Fruit fly (Drosophila melanogaster) whole organism, adult: ENCODE measurements around the gene CG13380.

Experiments
- CG12768 ChIP-seq: fragments of 200-800 bp; sonication (Bioruptor generic); optimal IDR thresholded peaks from 2 replicates; lab custom pipeline; 2017; ENCODE audit warnings: missing biosample characterization, missing genetic modification characterization, mild to moderate bottlenecking, moderate library complexity, missing genetic modification reagents
- CG5204 ChIP-seq: fragments of 200-800 bp; sonication (Bioruptor generic); optimal IDR thresholded peaks from 2 replicates; lab custom pipeline; 2016; ENCODE audit warnings: missing biosample characterization, missing genetic modification characterization
- CG7045 ChIP-seq: fragments of 200-800 bp; sonication (Bioruptor generic); optimal IDR thresholded peaks from 2 replicates; lab custom pipeline; 2017; ENCODE audit warnings: missing biosample characterization, mild to moderate bottlenecking, missing genetic modification characterization
- Hr96 ChIP-seq: fragments of 200-800 bp; sonication (Bioruptor generic); optimal IDR thresholded peaks from 2 replicates; lab custom pipeline; 2016; ENCODE audit warnings: missing biosample characterization, missing genetic modification characterization
- cic ChIP-seq: fragments of 200-800 bp; sonication (Bioruptor generic); optimal IDR thresholded peaks from 2 replicates; lab custom pipeline; 2017; ENCODE audit warnings: missing biosample characterization, mild to moderate bottlenecking, missing genetic modification characterization, moderate library complexity
- ovo ChIP-seq: fragments of 200-800 bp; sonication (Bioruptor generic); optimal IDR thresholded peaks from 2 replicates; lab custom pipeline; 2016; ENCODE audit warnings: missing biosample characterization, missing genetic modification characterization

dm6 chr3L:18622422-18622739 is 4.6 kb upstream of the CG13380 start, which contains the start of gene bora:
- TF ChIP-seq CG12768 (GFP tag; lab: Kevin White, UChicago) (peak; percentile 14), cic (GFP tag; lab: Kevin White, UChicago) (no peak), Hr96 (GFP tag; lab: Kevin White, UChicago) (no peak), CG5204 (GFP tag; lab: Kevin White, UChicago) (no peak), CG7045 (GFP tag; lab: Kevin White, UChicago) (no peak), ovo (no peak)
